Fruit fly (Drosophila melanogaster) whole organism, embryonic: ENCODE measurements around the gene Lamtor3.

ENCODE experiments used
- Adf1 ChIP-seq: fragments of 200-800 bp; sonication (Bioruptor generic); IDR thresholded peaks from 2 replicates; pipeline ENCODE4 v1.3.6; 2022; ENCODE audit warnings: missing biosample characterization, missing genetic modification characterization
- B-H1 ChIP-seq: fragments of 200-800 bp; sonication (Bioruptor generic); IDR thresholded peaks from 3 replicates; pipeline ENCODE4 v1.3.6; 2022; ENCODE audit warnings: missing biosample characterization, missing genetic modification characterization
- CG10543 ChIP-seq: fragments of 200-800 bp; sonication (Bioruptor generic); optimal IDR thresholded peaks from 3 replicates; lab custom pipeline; 2017; ENCODE audit warnings: missing biosample characterization, mild to moderate bottlenecking, missing genetic modification characterization, moderate library complexity
- CG12155 ChIP-seq: fragments of 200-800 bp; sonication (Bioruptor generic); optimal IDR thresholded peaks from 3 replicates; lab custom pipeline; 2016; ENCODE audit warnings: missing biosample characterization, missing genetic modification characterization
- CG1233 ChIP-seq: fragments of 200-800 bp; sonication (Bioruptor generic); optimal IDR thresholded peaks from 4 replicates; lab custom pipeline; 2018; ENCODE audit warnings: missing biosample characterization, mild to moderate bottlenecking, missing genetic modification characterization
- CG12659 ChIP-seq: fragments of 200-800 bp; sonication (Bioruptor generic); optimal IDR thresholded peaks from 3 replicates; lab custom pipeline; 2017; ENCODE audit warnings: mild to moderate bottlenecking, missing biosample characterization, missing genetic modification reagents, missing genetic modification characterization
- CG12942 ChIP-seq: fragments of 200-800 bp; sonication (Bioruptor generic); optimal IDR thresholded peaks from 3 replicates; lab custom pipeline; 2016; ENCODE audit warnings: missing biosample characterization, missing genetic modification characterization
- CG14441 ChIP-seq: fragments of 200-800 bp; sonication (Bioruptor generic); IDR thresholded peaks from 2 replicates; pipeline ENCODE4 v1.3.6; 2022; ENCODE audit warnings: missing biosample characterization, missing genetic modification characterization
- CG14965 ChIP-seq: fragments of 200-800 bp; sonication (Bioruptor generic); optimal IDR thresholded peaks from 2 replicates; lab custom pipeline; 2016; ENCODE audit warnings: missing biosample characterization, missing genetic modification characterization, borderline replicate concordance
- CG1602 ChIP-seq: fragments of 200-800 bp; sonication (Bioruptor generic); optimal IDR thresholded peaks from 3 replicates; lab custom pipeline; 2016; ENCODE audit warnings: missing biosample characterization, missing genetic modification characterization
- CG17802 ChIP-seq: fragments of 200-800 bp; sonication (Bioruptor generic); optimal IDR thresholded peaks from 2 replicates; lab custom pipeline; 2018; ENCODE audit warnings: missing biosample characterization, mild to moderate bottlenecking, missing genetic modification characterization, moderate library complexity
- CG1792 ChIP-seq: fragments of 200-800 bp; sonication (Bioruptor generic); optimal IDR thresholded peaks from 2 replicates; lab custom pipeline; 2016; ENCODE audit warnings: missing biosample characterization, missing genetic modification characterization
- CG2202 ChIP-seq: fragments of 200-800 bp; sonication (Bioruptor generic); optimal IDR thresholded peaks from 2 replicates; lab custom pipeline; 2018; ENCODE audit warnings: missing biosample characterization, mild to moderate bottlenecking, missing genetic modification characterization
- CG31365 ChIP-seq: fragments of 200-800 bp; sonication (Bioruptor generic); optimal IDR thresholded peaks from 2 replicates; lab custom pipeline; 2018; ENCODE audit warnings: missing biosample characterization, mild to moderate bottlenecking, missing genetic modification characterization
- CG4730 ChIP-seq: fragments of 200-800 bp; sonication (Bioruptor generic); IDR thresholded peaks from 2 replicates; pipeline ENCODE4 v1.3.6; 2022; ENCODE audit warnings: missing biosample characterization, missing genetic modification characterization
- CG4854 ChIP-seq: fragments of 200-800 bp; sonication (Bioruptor generic); optimal IDR thresholded peaks from 2 replicates; lab custom pipeline; 2016; ENCODE audit warnings: missing biosample characterization, missing genetic modification characterization, inconsistent platforms
- CG6175 ChIP-seq: fragments of 200-800 bp; sonication (Bioruptor generic); IDR thresholded peaks from 3 replicates; pipeline ENCODE4 v1.3.6; 2022; ENCODE audit warnings: missing biosample characterization, missing genetic modification characterization
- CG6683 ChIP-seq: fragments of 200-800 bp; sonication (Bioruptor generic); optimal IDR thresholded peaks from 2 replicates; lab custom pipeline; 2017; ENCODE audit warnings: missing biosample characterization, mild to moderate bottlenecking, missing genetic modification characterization, missing genetic modification reagents
- CG8281 ChIP-seq: fragments of 200-800 bp; sonication (Bioruptor generic); optimal IDR thresholded peaks from 2 replicates; lab custom pipeline; 2018; ENCODE audit warnings: missing biosample characterization, mild to moderate bottlenecking, missing genetic modification characterization, moderate library complexity
- CG8388 ChIP-seq: fragments of 200-800 bp; sonication (Bioruptor generic); optimal IDR thresholded peaks from 2 replicates; lab custom pipeline; 2019; ENCODE audit warnings: missing biosample characterization, mild to moderate bottlenecking, missing genetic modification characterization, moderate library complexity
- CG8765 ChIP-seq: fragments of 200-800 bp; sonication (Bioruptor generic); IDR thresholded peaks from 2 replicates; pipeline ENCODE4 v1.3.6; 2022; ENCODE audit warnings: missing biosample characterization, missing genetic modification characterization
- CTCF ChIP-seq: fragments of 200-800 bp; sonication (Bioruptor generic); optimal IDR thresholded peaks from 2 replicates; lab custom pipeline; 2017; ENCODE audit warnings: missing biosample characterization, mild to moderate bottlenecking, missing genetic modification characterization, moderate library complexity
- D19B ChIP-seq: fragments of 200-800 bp; sonication (Bioruptor generic); optimal IDR thresholded peaks from 2 replicates; lab custom pipeline; 2017; ENCODE audit warnings: missing biosample characterization, mild to moderate bottlenecking, missing genetic modification characterization
- Fer3 ChIP-seq: fragments of 200-800 bp; sonication (Bioruptor generic); optimal IDR thresholded peaks from 2 replicates; lab custom pipeline; 2018; ENCODE audit warnings: missing biosample characterization, mild to moderate bottlenecking, missing genetic modification characterization, moderate library complexity
- Hand ChIP-seq: fragments of 200-800 bp; sonication (Bioruptor generic); optimal IDR thresholded peaks from 2 replicates; lab custom pipeline; 2017; ENCODE audit warnings: mild to moderate bottlenecking, missing biosample characterization, missing genetic modification reagents, missing genetic modification characterization
- Hey ChIP-seq: fragments of 200-800 bp; sonication (Bioruptor generic); optimal IDR thresholded peaks from 3 replicates; lab custom pipeline; 2018; ENCODE audit warnings: missing biosample characterization, mild to moderate bottlenecking, missing genetic modification characterization
- MTF-1 ChIP-seq: fragments of 200-800 bp; sonication (Bioruptor generic); optimal IDR thresholded peaks from 2 replicates; lab custom pipeline; 2018; ENCODE audit warnings: missing biosample characterization, mild to moderate bottlenecking, missing genetic modification characterization, borderline replicate concordance
- Ravus ChIP-seq: fragments of 200-800 bp; sonication (Bioruptor generic); IDR thresholded peaks from 2 replicates; pipeline ENCODE4 v1.3.6; 2022; ENCODE audit warnings: missing biosample characterization, missing genetic modification characterization
- Sox100B ChIP-seq: fragments of 200-800 bp; sonication (Bioruptor generic); optimal IDR thresholded peaks from 3 replicates; lab custom pipeline; 2018; ENCODE audit warnings: missing biosample characterization, mild to moderate bottlenecking, missing genetic modification characterization
- Sry-δ ChIP-seq: fragments of 200-800 bp; sonication (Bioruptor generic); optimal IDR thresholded peaks from 2 replicates; lab custom pipeline; 2016; ENCODE audit warnings: missing biosample characterization, missing genetic modification characterization
- Ssrp ChIP-seq: fragments of 200-800 bp; sonication (Bioruptor generic); optimal IDR thresholded peaks from 2 replicates; lab custom pipeline; 2018; ENCODE audit warnings: missing biosample characterization, mild to moderate bottlenecking, missing genetic modification characterization, moderate library complexity
- ab ChIP-seq: fragments of 200-800 bp; sonication (Bioruptor generic); optimal IDR thresholded peaks from 2 replicates; lab custom pipeline; 2016; ENCODE audit warnings: missing biosample characterization, missing genetic modification characterization
- bab2 ChIP-seq: fragments of 200-800 bp; sonication (Bioruptor generic); optimal IDR thresholded peaks from 2 replicates; lab custom pipeline; 2016; ENCODE audit warnings: missing biosample characterization, missing genetic modification characterization
- bbx ChIP-seq: fragments of 200-800 bp; sonication (Bioruptor generic); IDR thresholded peaks from 2 replicates; pipeline ENCODE4 v1.3.6; 2022; ENCODE audit warnings: missing biosample characterization, missing genetic modification characterization; ENCODE audit not compliant: partially characterized antibody
- caup ChIP-seq: fragments of 200-800 bp; sonication (Bioruptor generic); optimal IDR thresholded peaks from 3 replicates; lab custom pipeline; 2017; ENCODE audit warnings: missing biosample characterization, mild to moderate bottlenecking, missing genetic modification characterization, moderate library complexity; ENCODE audit not compliant: severe bottlenecking
- ftz-f1 ChIP-seq: fragments of 200-800 bp; sonication (Bioruptor generic); optimal IDR thresholded peaks from 2 replicates; lab custom pipeline; 2016; ENCODE audit warnings: missing biosample characterization, missing genetic modification characterization
- grn ChIP-seq: fragments of 200-800 bp; sonication (Bioruptor generic); optimal IDR thresholded peaks from 3 replicates; lab custom pipeline; 2017; ENCODE audit warnings: missing biosample characterization, missing genetic modification characterization
- gsb ChIP-seq: fragments of 200-800 bp; sonication (Bioruptor generic); IDR thresholded peaks from 2 replicates; pipeline ENCODE4 v1.3.6; 2022; ENCODE audit warnings: missing biosample characterization, missing genetic modification characterization
- ind ChIP-seq: fragments of 200-800 bp; sonication (Bioruptor generic); optimal IDR thresholded peaks from 3 replicates; lab custom pipeline; 2016; ENCODE audit warnings: missing biosample characterization, missing genetic modification characterization
- pb ChIP-seq: fragments of 200-800 bp; sonication (Bioruptor generic); optimal IDR thresholded peaks from 3 replicates; lab custom pipeline; 2016; ENCODE audit warnings: missing biosample characterization, missing genetic modification characterization
- sisA ChIP-seq: fragments of 200-800 bp; sonication (Bioruptor generic); IDR thresholded peaks from 2 replicates; pipeline ENCODE4 v1.3.6; 2022; ENCODE audit warnings: missing biosample characterization, missing genetic modification characterization
- so ChIP-seq: fragments of 200-800 bp; sonication (Bioruptor generic); IDR thresholded peaks from 3 replicates; pipeline ENCODE4 v1.3.6; 2022; ENCODE audit warnings: missing biosample characterization, missing genetic modification characterization
- sob ChIP-seq: fragments of 200-800 bp; sonication (Bioruptor generic); IDR thresholded peaks from 2 replicates; pipeline ENCODE4 v1.3.6; 2022; ENCODE audit warnings: missing biosample characterization, missing genetic modification characterization
- stc ChIP-seq: fragments of 200-800 bp; sonication (Bioruptor generic); IDR thresholded peaks from 2 replicates; pipeline ENCODE4 v1.3.6; 2022; ENCODE audit warnings: missing biosample characterization, missing genetic modification characterization
- tgo ChIP-seq: fragments of 200-800 bp; sonication (Bioruptor generic); IDR thresholded peaks from 3 replicates; pipeline ENCODE4 v1.3.6; 2022; ENCODE audit warnings: missing biosample characterization, missing genetic modification characterization
- ttk ChIP-seq: fragments of 200-800 bp; sonication (Bioruptor generic); IDR thresholded peaks from 2 replicates; pipeline ENCODE4 v2.1.2; 2022; ENCODE audit warnings: missing biosample characterization, missing genetic modification characterization
- unc-4 ChIP-seq: fragments of 200-800 bp; sonication (Bioruptor generic); IDR thresholded peaks from 2 replicates; pipeline ENCODE4 v1.3.6; 2022; ENCODE audit warnings: missing biosample characterization, missing genetic modification characterization; ENCODE audit not compliant: partially characterized antibody
- wek ChIP-seq: fragments of 200-800 bp; sonication (Bioruptor generic); optimal IDR thresholded peaks from 3 replicates; lab custom pipeline; 2018; ENCODE audit warnings: missing biosample characterization, mild to moderate bottlenecking, missing genetic modification characterization, moderate library complexity
- wor ChIP-seq: fragments of 200-800 bp; sonication (Bioruptor generic); IDR thresholded peaks from 2 replicates; pipeline ENCODE4 v1.3.6; 2022; ENCODE audit warnings: missing biosample characterization, missing genetic modification characterization

Lamtor3 gene

dm6 chr2L:17465915-17466677, 14.9 kb upstream of the Lamtor3 start (continued):
- TF ChIP-seq CG12155 (GFP tag; lab: Kevin White, UChicago), result peak; percentile 73
- peak; percentile 81 for TF ChIP-seq sob (GFP tag; lab: Robert Waterston, UW)
- peak; percentile 62 for TF ChIP-seq wek (GFP tag; lab: Kevin White, UChicago)
- 0 out of 3 replicates have a peak, but pooled peaks have one; percentile 35 for TF ChIP-seq CG6175 (GFP tag; lab: Robert Waterston, UW)
- peak; percentile 47 for TF ChIP-seq CG8281
- peak; percentile 81 for TF ChIP-seq ind (GFP tag; lab: Kevin White, UChicago)
- TF ChIP-seq Sox100B, result peak; percentile 79
- TF ChIP-seq CTCF (GFP tag; lab: Kevin White, UChicago), result peak; percentile 85
- TF ChIP-seq sisA (GFP tag; lab: Robert Waterston, UW), result peak; percentile 80
- no peak for TF ChIP-seq ab (GFP tag; lab: Kevin White, UChicago)
- TF ChIP-seq Hey (tag; lab: Kevin White, UChicago), result no peak
- TF ChIP-seq CG1792 (GFP tag; lab: Kevin White, UChicago), result peak; percentile 83
- peak; percentile 65 for TF ChIP-seq B-H1 (GFP tag; lab: Robert Waterston, UW)
- peak; percentile 57; the same call in 1 of the 2 replicates for TF ChIP-seq gsb
- no peak for TF ChIP-seq CG10543 (GFP tag; lab: Kevin White, UChicago)
- TF ChIP-seq pb (GFP tag; lab: Kevin White, UChicago), result peak; percentile 75
- peak; percentile 38 for TF ChIP-seq D19B
- peak; percentile 72 for TF ChIP-seq CG12659 (GFP tag; lab: Kevin White, UChicago)
- peak; percentile 68 for TF ChIP-seq CG1233 (GFP tag; lab: Kevin White, UChicago)
- peak; percentile 17 for TF ChIP-seq CG31365 (tag; lab: Kevin White, UChicago)
- TF ChIP-seq CG14441, result peak; percentile 73
- peak; percentile 77 for TF ChIP-seq stc (GFP tag; lab: Robert Waterston, UW)
- TF ChIP-seq grn (GFP tag; lab: Kevin White, UChicago), result no peak
- peak; percentile 58 for TF ChIP-seq CG4854 (GFP tag; lab: Kevin White, UChicago)
- peak; percentile 53 for TF ChIP-seq CG6683
- TF ChIP-seq CG1602, result peak; percentile 71
- TF ChIP-seq ftz-f1 (GFP tag; lab: Kevin White, UChicago), result no peak
- TF ChIP-seq wor, result peak; percentile 78
- TF ChIP-seq CG2202 (tag; lab: Kevin White, UChicago), result peak; percentile 77
- no peak for TF ChIP-seq unc-4 (GFP tag; lab: Robert Waterston, UW)
- peak; percentile 76 for TF ChIP-seq Fer3
- TF ChIP-seq tgo, result peak; percentile 80
- no peak for TF ChIP-seq bbx (GFP tag; lab: Robert Waterston, UW)
- peak; percentile 80 for TF ChIP-seq Hand (GFP tag; lab: Kevin White, UChicago)
- no peak for TF ChIP-seq Ravus (GFP tag; lab: Robert Waterston, UW)
- peak; percentile 43; the same call in 1 of the 2 replicates for TF ChIP-seq Adf1 (GFP tag; lab: Robert Waterston, UW)
- TF ChIP-seq CG8765 (GFP tag; lab: Robert Waterston, UW), result peak; percentile 36; the same call in 1 of the 2 replicates
- TF ChIP-seq CG14965 (GFP tag; lab: Kevin White, UChicago), result peak; percentile 21
- peak; percentile 64; the same call in 1 of the 3 replicates for TF ChIP-seq so
- peak; percentile 72 for TF ChIP-seq CG12942 (GFP tag; lab: Kevin White, UChicago)
- TF ChIP-seq MTF-1 (GFP tag; lab: Kevin White, UChicago), result peak; percentile 52
- peak; percentile 30; the same call in 1 of the 2 replicates for TF ChIP-seq CG4730 (GFP tag; lab: Robert Waterston, UW)
- TF ChIP-seq Ssrp (tag; lab: Kevin White, UChicago), result peak; percentile 84
- TF ChIP-seq CG17802 (tag; lab: Kevin White, UChicago), result peak; percentile 43
- peak; percentile 78 for TF ChIP-seq bab2 (GFP tag; lab: Kevin White, UChicago)
- TF ChIP-seq CG8388 (GFP tag; lab: Kevin White, UChicago), result peak; percentile 86
- TF ChIP-seq Sry-δ (GFP tag; lab: Kevin White, UChicago), result peak; percentile 47
- peak; percentile 85 for TF ChIP-seq caup (GFP tag; lab: Kevin White, UChicago)
- TF ChIP-seq ttk (GFP tag; lab: Robert Waterston, UW), result peak; percentile 73
